Fruit fly (Drosophila melanogaster) whole organism, embryonic: ENCODE data around the gene STUB1.

ENCODE experiments used
- Aef1 ChIP-seq: fragments of 200-800 bp; sonication (Bioruptor generic); IDR thresholded peaks from 3 replicates; pipeline ENCODE4 v1.3.6; 2022; ENCODE audit warnings: missing biosample characterization, missing genetic modification characterization
- Atf3 ChIP-seq: fragments of 200-800 bp; sonication (Bioruptor generic); optimal IDR thresholded peaks from 3 replicates; lab custom pipeline; 2016; ENCODE audit warnings: missing biosample characterization, missing genetic modification characterization
- Bgb ChIP-seq: fragments of 200-800 bp; sonication (Bioruptor generic); IDR thresholded peaks from 2 replicates; pipeline ENCODE4 v1.3.6; 2022; ENCODE audit warnings: missing biosample characterization, missing genetic modification characterization; ENCODE audit not compliant: partially characterized antibody
- Bteb2 ChIP-seq: fragments of 200-800 bp; sonication (Bioruptor generic); optimal IDR thresholded peaks from 2 replicates; lab custom pipeline; 2016; ENCODE audit warnings: missing biosample characterization, missing genetic modification characterization
- CG1024 ChIP-seq: fragments of 200-800 bp; sonication (Bioruptor generic); IDR thresholded peaks from 2 replicates; pipeline ENCODE4 v1.3.6; 2022; ENCODE audit warnings: missing biosample characterization, missing genetic modification characterization
- CG12219 ChIP-seq: fragments of 200-800 bp; sonication (Bioruptor generic); optimal IDR thresholded peaks from 3 replicates; lab custom pipeline; 2018; ENCODE audit warnings: missing biosample characterization, mild to moderate bottlenecking, missing genetic modification characterization
- CG1233 ChIP-seq: fragments of 200-800 bp; sonication (Bioruptor generic); optimal IDR thresholded peaks from 4 replicates; lab custom pipeline; 2018; ENCODE audit warnings: missing biosample characterization, mild to moderate bottlenecking, missing genetic modification characterization
- CG12769 ChIP-seq: fragments of 200-800 bp; sonication (Bioruptor generic); optimal IDR thresholded peaks from 2 replicates; lab custom pipeline; 2019; ENCODE audit warnings: missing biosample characterization, mild to moderate bottlenecking, missing genetic modification characterization, moderate library complexity
- CG14441 ChIP-seq: fragments of 200-800 bp; sonication (Bioruptor generic); IDR thresholded peaks from 2 replicates; pipeline ENCODE4 v1.3.6; 2022; ENCODE audit warnings: missing biosample characterization, missing genetic modification characterization
- CG16779 ChIP-seq: fragments of 200-800 bp; sonication (Bioruptor generic); IDR thresholded peaks from 2 replicates; pipeline ENCODE4 v1.3.6; 2022; ENCODE audit warnings: missing biosample characterization, missing genetic modification characterization
- CG2129 ChIP-seq: fragments of 200-800 bp; sonication (Bioruptor generic); IDR thresholded peaks from 2 replicates; pipeline ENCODE4 v1.3.6; 2022; ENCODE audit warnings: missing biosample characterization, missing genetic modification characterization; ENCODE audit not compliant: partially characterized antibody
- CG2202 ChIP-seq: fragments of 200-800 bp; sonication (Bioruptor generic); optimal IDR thresholded peaks from 2 replicates; lab custom pipeline; 2018; ENCODE audit warnings: missing biosample characterization, mild to moderate bottlenecking, missing genetic modification characterization
- CG31441 ChIP-seq: fragments of 200-800 bp; sonication (Bioruptor generic); IDR thresholded peaks from 2 replicates; pipeline ENCODE4 v1.3.6; 2022; ENCODE audit warnings: missing biosample characterization, missing genetic modification characterization
- CG3407 ChIP-seq: fragments of 200-800 bp; sonication (Bioruptor generic); optimal IDR thresholded peaks from 2 replicates; lab custom pipeline; 2018; ENCODE audit warnings: missing biosample characterization, mild to moderate bottlenecking, missing genetic modification characterization
- CG34376 ChIP-seq: fragments of 200-800 bp; sonication (Bioruptor generic); optimal IDR thresholded peaks from 2 replicates; lab custom pipeline; 2018; ENCODE audit warnings: missing biosample characterization, mild to moderate bottlenecking, missing genetic modification characterization
- CG3726 ChIP-seq: fragments of 200-800 bp; sonication (Bioruptor generic); IDR thresholded peaks from 3 replicates; pipeline ENCODE4, ENCODE4 v1.3.6; 2022; ENCODE audit warnings: missing biosample characterization, missing genetic modification characterization
- CG4820 ChIP-seq: fragments of 200-800 bp; sonication (Bioruptor generic); optimal IDR thresholded peaks from 3 replicates; lab custom pipeline; 2016; ENCODE audit warnings: missing biosample characterization, missing genetic modification characterization
- CG6791 ChIP-seq: fragments of 200-800 bp; sonication (Bioruptor generic); IDR thresholded peaks from 3 replicates; pipeline ENCODE4 v1.3.6; 2022; ENCODE audit warnings: missing biosample characterization, missing genetic modification characterization; ENCODE audit not compliant: partially characterized antibody
- CG8478 ChIP-seq: fragments of >200 bp; optimal IDR thresholded peaks from 2 replicates; lab custom pipeline; 2018
- CG9932 ChIP-seq: fragments of 200-800 bp; sonication (Bioruptor generic); IDR thresholded peaks from 2 replicates; pipeline ENCODE4 v1.3.6; 2022; ENCODE audit warnings: missing biosample characterization, missing genetic modification characterization
- Chrac-16 ChIP-seq: fragments of 200-800 bp; sonication (Bioruptor generic); optimal IDR thresholded peaks from 3 replicates; lab custom pipeline; 2016; ENCODE audit warnings: missing biosample characterization, missing genetic modification characterization
- D ChIP-seq, 2 experiments: fragments of 200-800 bp in 1 of 2; fragments of >200 bp in 1 of 2; sonication (Bioruptor generic) in 1 of 2; optimal IDR thresholded peaks; 2 replicates in 1 of 2; 3 replicates in 1 of 2; lab custom pipeline; 2017; ENCODE audit warnings: mild to moderate bottlenecking in 1 of 2, missing biosample characterization in 1 of 2, missing genetic modification characterization in 1 of 2, missing genetic modification reagents in 1 of 2
- Dref ChIP-seq: fragments of 200-800 bp; sonication (Bioruptor generic); IDR thresholded peaks from 2 replicates; pipeline ENCODE4 v1.3.6; 2022; ENCODE audit warnings: missing biosample characterization, missing genetic modification characterization
- Fer1 ChIP-seq: fragments of 200-800 bp; sonication (Bioruptor generic); optimal IDR thresholded peaks from 2 replicates; lab custom pipeline; 2017; ENCODE audit warnings: missing biosample characterization, mild to moderate bottlenecking, missing genetic modification characterization
- Gug ChIP-seq: fragments of 200-800 bp; sonication (Bioruptor generic); IDR thresholded peaks from 4 replicates; pipeline ENCODE4 v1.3.6; 2022; ENCODE audit warnings: missing biosample characterization, missing genetic modification characterization
- Max ChIP-seq: fragments of 200-800 bp; sonication (Bioruptor generic); optimal IDR thresholded peaks from 2 replicates; lab custom pipeline; 2016; ENCODE audit warnings: missing biosample characterization, mild to moderate bottlenecking, missing genetic modification characterization
- Mes4 ChIP-seq: fragments of 200-800 bp; sonication (Bioruptor generic); optimal IDR thresholded peaks from 2 replicates; lab custom pipeline; 2016; ENCODE audit warnings: missing biosample characterization, missing genetic modification characterization
- Oaz ChIP-seq: fragments of 200-800 bp; sonication (Bioruptor generic); IDR thresholded peaks from 2 replicates; pipeline ENCODE4 v1.3.6; 2022; ENCODE audit warnings: missing biosample characterization, missing genetic modification characterization
- Side ChIP-seq: fragments of 200-800 bp; sonication (Bioruptor generic); optimal IDR thresholded peaks from 2 replicates; lab custom pipeline; 2016; ENCODE audit warnings: missing biosample characterization, missing genetic modification characterization
- Sin3A ChIP-seq: fragments of >200 bp; optimal IDR thresholded peaks from 2 replicates; lab custom pipeline; 2018
- Spps ChIP-seq: fragments of 200-800 bp; sonication (Bioruptor generic); optimal IDR thresholded peaks from 2 replicates; lab custom pipeline; 2018; ENCODE audit warnings: missing biosample characterization, mild to moderate bottlenecking, missing genetic modification characterization
- Trl ChIP-seq, 3 experiments: fragments of >200 bp in 2 of 3; fragments of 200-800 bp in 1 of 3; sonication (Bioruptor generic) in 1 of 3; optimal IDR thresholded peaks; 2 replicates in 1 of 3; 3 replicates in 2 of 3; lab custom pipeline; 2016 to 2017; ENCODE audit warnings: missing biosample characterization in 1 of 3, missing genetic modification characterization in 1 of 3
- Xbp1 ChIP-seq: fragments of 200-800 bp; sonication (Bioruptor generic); optimal IDR thresholded peaks from 3 replicates; lab custom pipeline; 2016; ENCODE audit warnings: missing biosample characterization, mild to moderate bottlenecking, missing genetic modification characterization
- br ChIP-seq: fragments of >200 bp; optimal IDR thresholded peaks from 2 replicates; lab custom pipeline; 2017
- cg ChIP-seq: fragments of 200-800 bp; sonication (Bioruptor generic); optimal IDR thresholded peaks from 3 replicates; lab custom pipeline; 2019; ENCODE audit warnings: missing biosample characterization, mild to moderate bottlenecking, missing genetic modification characterization, moderate library complexity
- danr ChIP-seq: fragments of 200-800 bp; sonication (Bioruptor generic); IDR thresholded peaks from 2 replicates; pipeline ENCODE4 v1.3.6; 2022; ENCODE audit warnings: missing biosample characterization, missing genetic modification characterization
- dm ChIP-seq: fragments of 200-800 bp; sonication (Bioruptor generic); optimal IDR thresholded peaks from 3 replicates; lab custom pipeline; 2016; ENCODE audit warnings: missing biosample characterization, missing genetic modification characterization
- dmrt11E ChIP-seq: fragments of 200-800 bp; sonication (Bioruptor generic); optimal IDR thresholded peaks from 3 replicates; lab custom pipeline; 2018; ENCODE audit warnings: missing biosample characterization, mild to moderate bottlenecking, missing genetic modification characterization, moderate library complexity
- fd102C ChIP-seq: fragments of 200-800 bp; sonication (Bioruptor generic); optimal IDR thresholded peaks from 2 replicates; lab custom pipeline; 2018; ENCODE audit warnings: missing biosample characterization, mild to moderate bottlenecking, missing genetic modification characterization, moderate library complexity
- grau ChIP-seq: fragments of 200-800 bp; optimal IDR thresholded peaks from 3 replicates; lab custom pipeline; 2019; ENCODE audit warnings: missing biosample characterization, mild to moderate bottlenecking, missing genetic modification characterization, moderate library complexity
- jumu ChIP-seq: fragments of 200-800 bp; sonication (Bioruptor generic); optimal IDR thresholded peaks from 3 replicates; lab custom pipeline; 2016; ENCODE audit warnings: missing biosample characterization, missing genetic modification characterization
- kni ChIP-seq: fragments of 200-800 bp; sonication (Bioruptor generic); optimal IDR thresholded peaks from 3 replicates; lab custom pipeline; 2017; ENCODE audit warnings: mild to moderate bottlenecking, missing biosample characterization, missing genetic modification reagents, missing genetic modification characterization
- knrl ChIP-seq: fragments of 200-800 bp; sonication (Bioruptor generic); IDR thresholded peaks from 3 replicates; pipeline ENCODE4 v1.3.6; 2022; ENCODE audit warnings: missing biosample characterization, missing genetic modification characterization; ENCODE audit not compliant: partially characterized antibody
- lmd ChIP-seq: fragments of 200-800 bp; sonication (Bioruptor generic); IDR thresholded peaks from 2 replicates; pipeline ENCODE4 v1.3.6; 2022; ENCODE audit warnings: missing biosample characterization, missing genetic modification characterization
- maf-S ChIP-seq: fragments of 200-800 bp; sonication (Bioruptor generic); optimal IDR thresholded peaks from 2 replicates; lab custom pipeline; 2016; ENCODE audit warnings: missing biosample characterization, missing genetic modification characterization
- sim ChIP-seq: fragments of 200-800 bp; sonication (Bioruptor generic); IDR thresholded peaks from 2 replicates; pipeline ENCODE4 v1.3.6; 2022; ENCODE audit warnings: missing biosample characterization, missing genetic modification characterization
- sr ChIP-seq: fragments of 200-800 bp; sonication (Bioruptor generic); IDR thresholded peaks from 3 replicates; pipeline ENCODE4 v1.3.6; 2022; ENCODE audit warnings: missing biosample characterization, missing genetic modification characterization
- toy ChIP-seq: fragments of 200-800 bp; sonication (Bioruptor generic); IDR thresholded peaks from 2 replicates; pipeline ENCODE4 v1.3.6; 2022; ENCODE audit warnings: missing biosample characterization, missing genetic modification characterization
- trh ChIP-seq: fragments of 200-800 bp; sonication (Bioruptor generic); optimal IDR thresholded peaks from 2 replicates; lab custom pipeline; 2016; ENCODE audit warnings: missing biosample characterization, missing genetic modification characterization
- zen2 ChIP-seq: fragments of 200-800 bp; sonication (Bioruptor generic); IDR thresholded peaks from 3 replicates; pipeline ENCODE4 v1.3.6; 2022; ENCODE audit warnings: missing biosample characterization, missing genetic modification characterization; ENCODE audit not compliant: partially characterized antibody

The STUB1 gene

DNA sequence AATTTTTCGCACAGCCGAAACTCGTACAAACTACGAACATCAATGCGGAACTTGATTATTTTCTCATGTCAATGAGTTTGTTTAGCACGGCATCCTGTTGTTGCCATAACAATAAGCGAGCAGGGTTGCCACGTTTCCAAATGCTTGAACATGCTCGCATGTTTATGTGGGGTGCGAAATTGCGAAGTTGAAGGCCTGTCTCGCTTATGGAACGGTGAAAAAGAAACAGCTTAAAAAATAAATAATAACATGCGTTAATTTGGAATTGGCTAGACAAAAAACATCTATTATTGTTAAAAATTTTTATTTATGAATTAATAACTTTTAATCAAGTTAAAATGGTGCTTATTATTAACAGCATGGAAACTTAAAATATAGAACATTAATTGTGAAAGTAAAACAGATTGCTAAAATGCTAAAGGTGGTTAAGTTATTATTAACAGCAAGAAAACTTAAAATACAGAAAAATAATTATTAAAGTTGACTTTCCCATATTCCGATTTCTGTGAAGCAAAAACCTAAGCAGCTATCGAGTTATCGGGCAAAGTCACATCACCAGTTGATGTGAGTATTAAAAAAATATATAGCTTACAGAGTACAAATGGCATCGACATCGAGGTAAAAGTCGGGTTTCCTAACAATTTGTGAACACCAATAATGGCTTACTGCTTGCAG is 6.4 kb upstream of the STUB1 start, which contains the start of the genes Bug22 and TfIIB (continued):
- peak; percentile 41 for TF ChIP-seq CG34376
- peak; percentile 73 for TF ChIP-seq grau (tag; lab: Kevin White, UChicago)
- peak; percentile 79 for TF ChIP-seq CG31441
- TF ChIP-seq CG4820 (GFP tag; lab: Kevin White, UChicago): peak; percentile 99
- peak; percentile 67 for TF ChIP-seq Dref (GFP tag; lab: Robert Waterston, UW)
- no peak for TF ChIP-seq CG2129 (GFP tag; lab: Robert Waterston, UW)
- TF ChIP-seq Fer1 (GFP tag; lab: Kevin White, UChicago): peak; percentile 47
- no peak for TF ChIP-seq D (optimal IDR thresholded peaks at IDR 0.05; lab: Kevin White, UChicago)
- TF ChIP-seq D (GFP tag; optimal IDR thresholded peaks at IDR 0.05; lab: Kevin White, UChicago): peak; percentile 23
- no peak for TF ChIP-seq CG3726 (GFP tag; lab: Robert Waterston, UW)
- TF ChIP-seq CG2202 (tag; lab: Kevin White, UChicago): peak; percentile 21
- TF ChIP-seq Spps (tag; lab: Kevin White, UChicago): peak; percentile 28
- peak; percentile 23; the same call in 1 of the 2 replicates for TF ChIP-seq Oaz (GFP tag; lab: Robert Waterston, UW)
- peak; percentile 62 for TF ChIP-seq maf-S (GFP tag; lab: Kevin White, UChicago)
- TF ChIP-seq fd102C (GFP tag; lab: Kevin White, UChicago): no peak
- TF ChIP-seq Xbp1: peak; percentile 83
- peak; percentile 66 for TF ChIP-seq CG1233
- no peak for TF ChIP-seq br (lab: Kevin White, UChicago)
- TF ChIP-seq zen2: no peak
- peak; percentile 74 for TF ChIP-seq dm (GFP tag; lab: Kevin White, UChicago)
- no peak for TF ChIP-seq sim (GFP tag; lab: Robert Waterston, UW)
- no peak for TF ChIP-seq sr (GFP tag; lab: Robert Waterston, UW)
- peak; percentile 22; the same call in 1 of the 3 replicates for TF ChIP-seq CG6791 (GFP tag; lab: Robert Waterston, UW)
- TF ChIP-seq CG14441 (GFP tag; lab: Robert Waterston, UW): peak; percentile 70
- peak; percentile 18 for TF ChIP-seq CG3407 (GFP tag; lab: Kevin White, UChicago)
- TF ChIP-seq lmd: no peak; the same call in 1 of the 2 replicates
- TF ChIP-seq CG9932: peak; percentile 80
- peak; percentile 72 for TF ChIP-seq Chrac-16
- TF ChIP-seq CG8478: no peak
- TF ChIP-seq Bgb (GFP tag; lab: Robert Waterston, UW): peak; percentile 19; the same call in 1 of the 2 replicates
- peak; percentile 47 for TF ChIP-seq Atf3
- TF ChIP-seq CG12219 (GFP tag; lab: Kevin White, UChicago): peak; percentile 28
- peak; percentile 37 for TF ChIP-seq Side (GFP tag; lab: Kevin White, UChicago)
- TF ChIP-seq Bteb2 (GFP tag; lab: Kevin White, UChicago): peak; percentile 46
- TF ChIP-seq trh: peak; percentile 24
- peak; percentile 66; the same call in 2 of the 3 replicates for TF ChIP-seq Aef1 (GFP tag; lab: Robert Waterston, UW)
- peak; percentile 85 for TF ChIP-seq Max
- no peak for TF ChIP-seq Trl (optimal IDR thresholded peaks at IDR 0.05; lab: Kevin White, UChicago)
- peak; percentile 54 for TF ChIP-seq Trl (GFP tag; optimal IDR thresholded peaks at IDR 0.05; lab: Kevin White, UChicago)
- TF ChIP-seq cg (GFP tag; lab: Kevin White, UChicago): no peak
- peak; percentile 58 for TF ChIP-seq Mes4
- no peak for TF ChIP-seq danr (GFP tag; lab: Robert Waterston, UW)
- peak; percentile 61 for TF ChIP-seq jumu
- TF ChIP-seq knrl (GFP tag; lab: Robert Waterston, UW): no peak
- TF ChIP-seq Sin3A (lab: Kevin White, UChicago): peak; percentile 9
- TF ChIP-seq CG1024: peak; percentile 73
- 0 out of 2 replicates have a peak, but pooled peaks have one; percentile 12 for TF ChIP-seq CG16779 (GFP tag; lab: Robert Waterston, UW)
- no peak for TF ChIP-seq toy (GFP tag; lab: Robert Waterston, UW)
- TF ChIP-seq CG12769 (tag; lab: Kevin White, UChicago): no peak
- peak; percentile 59 for TF ChIP-seq dmrt11E
- peak; percentile 65; the same call in 2 of the 4 replicates for TF ChIP-seq Gug (GFP tag; lab: Robert Waterston, UW)
- no peak for TF ChIP-seq kni (GFP tag; lab: Kevin White, UChicago)
